Worm (Caenorhabditis elegans) whole organism, late embryonic: Measurements from ENCODE around the gene nhr-79.

Source experiments
- C08G9.2 ChIP-seq: sonication (generic microtip); optimal IDR thresholded peaks from 2 replicates; lab custom pipeline; 2016; ENCODE audit warnings: mild to moderate bottlenecking, missing genetic modification characterization, moderate library complexity, missing compliant biosample characterization
- K02D7.2 ChIP-seq: sonication (generic microtip); optimal IDR thresholded peaks from 2 replicates; lab custom pipeline; 2017; ENCODE audit warnings: mild to moderate bottlenecking, missing genetic modification characterization, missing compliant biosample characterization
- Y22D7AL.16 ChIP-seq: sonication (generic microtip); optimal IDR thresholded peaks from 2 replicates; lab custom pipeline; 2016; ENCODE audit warnings: missing genetic modification characterization, missing compliant biosample characterization
- ahr-1 ChIP-seq: sonication (generic microtip); optimal IDR thresholded peaks from 2 replicates; lab custom pipeline; 2016; ENCODE audit warnings: missing genetic modification characterization, missing compliant biosample characterization
- ama-1 ChIP-seq: fragments of 150-350 bp; optimal IDR thresholded peaks from 2 replicates; lab custom pipeline; 2014
- ceh-19 ChIP-seq: fragments of 200-800 bp; sonication (Bioruptor generic); optimal IDR thresholded peaks from 2 replicates; lab custom pipeline; 2018; ENCODE audit warnings: mild to moderate bottlenecking, missing genetic modification characterization, missing compliant biosample characterization
- ceh-2 ChIP-seq: sonication (generic microtip); optimal IDR thresholded peaks from 2 replicates; lab custom pipeline; 2016; ENCODE audit warnings: missing genotype, missing genetic modification characterization, missing compliant biosample characterization
- ceh-24 ChIP-seq: sonication (generic microtip); optimal IDR thresholded peaks from 2 replicates; lab custom pipeline; 2016; ENCODE audit warnings: mild to moderate bottlenecking, missing genetic modification characterization, missing compliant biosample characterization
- ceh-30 ChIP-seq: fragments of 150-350 bp; optimal IDR thresholded peaks from 2 replicates; lab custom pipeline; 2014; ENCODE audit warnings: missing biosample characterization, missing genetic modification characterization
- ceh-31 ChIP-seq: sonication (generic microtip); optimal IDR thresholded peaks from 2 replicates; lab custom pipeline; 2016; ENCODE audit warnings: missing genetic modification characterization, missing compliant biosample characterization
- ceh-48 ChIP-seq: sonication (generic microtip); optimal IDR thresholded peaks from 2 replicates; lab custom pipeline; 2016; ENCODE audit warnings: missing genetic modification characterization, inconsistent platforms, missing compliant biosample characterization
- dve-1 ChIP-seq: sonication (generic microtip); optimal IDR thresholded peaks from 2 replicates; lab custom pipeline; 2017; ENCODE audit warnings: antibody characterized with exemption, mild to moderate bottlenecking, missing genetic modification characterization, missing compliant biosample characterization
- elt-2 ChIP-seq: sonication (generic microtip); optimal IDR thresholded peaks from 2 replicates; lab custom pipeline; 2016; ENCODE audit warnings: missing genetic modification reagents, missing genetic modification characterization, missing compliant biosample characterization
- fkh-6 ChIP-seq: sonication (generic microtip); optimal IDR thresholded peaks from 2 replicates; lab custom pipeline; 2016; ENCODE audit warnings: missing genetic modification characterization, missing compliant biosample characterization
- gmeb-2 ChIP-seq: sonication (generic microtip); optimal IDR thresholded peaks from 2 replicates; lab custom pipeline; 2016; ENCODE audit warnings: missing genetic modification characterization, inconsistent platforms, missing compliant biosample characterization
- hlh-6 ChIP-seq: sonication (generic microtip); optimal IDR thresholded peaks from 2 replicates; lab custom pipeline; 2016; ENCODE audit warnings: missing genotype, missing genetic modification characterization, missing compliant biosample characterization
- hlh-8 ChIP-seq: sonication (generic microtip); optimal IDR thresholded peaks from 2 replicates; lab custom pipeline; 2016; ENCODE audit warnings: missing genotype, missing genetic modification characterization, missing compliant biosample characterization
- lin-11 ChIP-seq: fragments of 200-800 bp; sonication (Bioruptor generic); optimal IDR thresholded peaks from 2 replicates; lab custom pipeline; 2018; ENCODE audit warnings: mild to moderate bottlenecking, missing genetic modification characterization, missing compliant biosample characterization
- madf-2 ChIP-seq: sonication (generic microtip); optimal IDR thresholded peaks from 2 replicates; lab custom pipeline; 2017; ENCODE audit warnings: missing genetic modification characterization, missing compliant biosample characterization
- mec-3 ChIP-seq: sonication (generic microtip); optimal IDR thresholded peaks from 2 replicates; lab custom pipeline; 2016; ENCODE audit warnings: borderline replicate concordance, missing genetic modification characterization, missing compliant biosample characterization
- nfya-1 ChIP-seq: sonication (generic microtip); optimal IDR thresholded peaks from 2 replicates; lab custom pipeline; 2017; ENCODE audit warnings: missing genetic modification characterization, mild to moderate bottlenecking, missing compliant biosample characterization, antibody characterized with exemption, moderate library complexity
- nhr-11 ChIP-seq: fragments of 150-350 bp; optimal IDR thresholded peaks from 2 replicates; lab custom pipeline; 2014; ENCODE audit warnings: missing biosample characterization, missing genetic modification characterization
- nhr-232 ChIP-seq: sonication (generic microtip); optimal IDR thresholded peaks from 2 replicates; lab custom pipeline; 2016; ENCODE audit warnings: missing genetic modification characterization, missing compliant biosample characterization
- odd-2 ChIP-seq: sonication (generic microtip); optimal IDR thresholded peaks from 2 replicates; lab custom pipeline; 2017; ENCODE audit warnings: antibody characterized with exemption, mild to moderate bottlenecking, missing genetic modification characterization, missing compliant biosample characterization
- pag-3 ChIP-seq: sonication (generic microtip); optimal IDR thresholded peaks from 2 replicates; lab custom pipeline; 2016; ENCODE audit warnings: missing compliant biosample characterization, missing genetic modification characterization, borderline replicate concordance
- pax-1 ChIP-seq: fragments of 150-350 bp; optimal IDR thresholded peaks from 2 replicates; lab custom pipeline; 2014; ENCODE audit warnings: missing biosample characterization, missing genetic modification characterization
- pha-4 ChIP-seq: fragments of 150-350 bp; optimal IDR thresholded peaks from 2 replicates; lab custom pipeline; 2018; ENCODE audit warnings: missing biosample characterization, missing genetic modification reagents, missing genetic modification characterization
- pros-1 ChIP-seq: fragments of 150-350 bp; optimal IDR thresholded peaks from 2 replicates; lab custom pipeline; 2014; ENCODE audit warnings: missing biosample characterization, missing genetic modification reagents, missing genetic modification characterization
- ref-2 ChIP-seq: sonication (generic microtip); optimal IDR thresholded peaks from 2 replicates; lab custom pipeline; 2016; ENCODE audit warnings: missing genetic modification characterization, missing compliant biosample characterization
- rnt-1 ChIP-seq: sonication (generic microtip); optimal IDR thresholded peaks from 2 replicates; lab custom pipeline; 2016; ENCODE audit warnings: missing genetic modification characterization, missing compliant biosample characterization
- sdc-2 ChIP-seq: sonication (generic microtip); optimal IDR thresholded peaks from 2 replicates; lab custom pipeline; 2016; ENCODE audit warnings: missing genotype, missing genetic modification characterization, missing compliant biosample characterization
- sox-2 ChIP-seq: fragments of 200-800 bp; sonication (Bioruptor generic); IDR thresholded peaks from 2 replicates; pipeline ENCODE4 v1.3.6; 2022; ENCODE audit warnings: missing genetic modification reagents, missing genetic modification characterization, missing compliant biosample characterization
- syd-9 ChIP-seq: sonication (generic microtip); optimal IDR thresholded peaks from 2 replicates; lab custom pipeline; 2016; ENCODE audit warnings: mild to moderate bottlenecking, missing genetic modification characterization, moderate library complexity, missing compliant biosample characterization
- tbx-7 ChIP-seq: sonication (generic microtip); optimal IDR thresholded peaks from 2 replicates; lab custom pipeline; 2016; ENCODE audit warnings: missing genotype, missing genetic modification characterization, missing compliant biosample characterization
- ttx-3 ChIP-seq: sonication (generic microtip); optimal IDR thresholded peaks from 2 replicates; lab custom pipeline; 2016; ENCODE audit warnings: missing genetic modification reagents, missing genetic modification characterization, missing compliant biosample characterization
- unc-3 ChIP-seq, 2 experiments: fragments of 200-800 bp in 1 of 2; sonication (Bioruptor generic) in 1 of 2; sonication (generic microtip) in 1 of 2; conservative IDR thresholded peaks in 1 of 2; optimal IDR thresholded peaks in 1 of 2; 2 replicates each; pipeline versions ENCODE4 v1.3.6 to Lab custom; 2016 to 2022; ENCODE audit warnings: missing compliant biosample characterization in 2 of 2, missing genetic modification characterization in 2 of 2, missing genetic modification reagents in 1 of 2
- unc-42 ChIP-seq: sonication (generic microtip); optimal IDR thresholded peaks from 2 replicates; lab custom pipeline; 2016; ENCODE audit warnings: missing genotype, missing genetic modification characterization, missing compliant biosample characterization
- unc-86 ChIP-seq: sonication (generic microtip); optimal IDR thresholded peaks from 2 replicates; lab custom pipeline; 2016; ENCODE audit warnings: missing genetic modification characterization, missing compliant biosample characterization
- ztf-16 ChIP-seq: sonication (generic microtip); optimal IDR thresholded peaks from 2 replicates; lab custom pipeline; 2017; ENCODE audit warnings: missing genetic modification characterization, missing compliant biosample characterization

nhr-79 gene

ce11 chrV:19240129-19240528 is 28.4 kb upstream of the nhr-79 start, which contains the start of the genes fbxb-115 and fbxb-1:
TSS of gene fbxb-115 (minus strand) at chrV:19240229.
TSS of gene fbxb-1 (plus strand) at chrV:19240354.
- TF ChIP-seq syd-9 (tag; lab: Kevin White, UChicago) = no peak
- no peak for TF ChIP-seq fkh-6
- no peak for TF ChIP-seq pag-3 (tag; lab: Kevin White, UChicago)
- no peak for TF ChIP-seq lin-11 (tag; lab: Kevin White, UChicago)
- TF ChIP-seq ama-1 = no peak
- no peak for TF ChIP-seq nhr-232
- TF ChIP-seq pax-1 (tag; lab: Kevin White, UChicago) = no peak
- no peak for TF ChIP-seq odd-2 (tag; lab: Kevin White, UChicago)
- no peak for TF ChIP-seq ref-2 (tag; lab: Kevin White, UChicago)
- no peak for TF ChIP-seq unc-42
- TF ChIP-seq ceh-2 (tag; lab: Kevin White, UChicago) = no peak
- TF ChIP-seq ceh-24 (tag; lab: Kevin White, UChicago) = no peak
- no peak for TF ChIP-seq rnt-1 (tag; lab: Kevin White, UChicago)

- no peak for TF ChIP-seq nhr-232
- no peak for TF ChIP-seq unc-3 (GFP tag; conservative IDR thresholded peaks at IDR 0.05; lab: Robert Waterston, UW)
- no peak for TF ChIP-seq unc-3 (tag; optimal IDR thresholded peaks at IDR 0.05; lab: Kevin White, UChicago)
- no peak for TF ChIP-seq ceh-19 (GFP tag; lab: Kevin White, UChicago)
- no peak for TF ChIP-seq gmeb-2 (tag; lab: Kevin White, UChicago)
- TF ChIP-seq ttx-3 = no peak
- TF ChIP-seq elt-2 (tag; lab: Kevin White, UChicago) = no peak
- TF ChIP-seq, all 69 proteins: peak for 0
Observed at ce11 chrV:19237204-19237603, 25.5 kb upstream of the nhr-79 start, which contains the start of gene fbxb-2. TSS of gene fbxb-2 (minus strand) at chrV:19237304.

- TF ChIP-seq nfya-1 (no peak), unc-42 (no peak), ttx-3 (no peak), unc-3 (GFP tag; conservative IDR thresholded peaks at IDR 0.05; lab: Robert Waterston, UW) (no peak), unc-3 (tag; optimal IDR thresholded peaks at IDR 0.05; lab: Kevin White, UChicago) (no peak)
Observed at ce11 chrV:19233469-19233868, 21.8 kb upstream of the nhr-79 start, which contains the start of gene fbxb-116. TSS of gene fbxb-116 (plus strand) at chrV:19233769.

ce11 chrV:19231167-19231566 is 19.5 kb upstream of the nhr-79 start:
- TF ChIP-seq dve-1 = peak; percentile 91
- TF ChIP-seq odd-2 (tag; lab: Kevin White, UChicago) = no peak

- TF ChIP-seq pha-4 (tag; lab: Kevin White, UChicago) (no peak), madf-2 (tag; lab: Kevin White, UChicago) (no peak), lin-11 (tag; lab: Kevin White, UChicago) (no peak)
Observed at ce11 chrV:19230413-19230812, 18.7 kb upstream of the nhr-79 start, which contains the start of gene sqst-3. TSS of gene sqst-3 (plus strand) at chrV:19230782.

- TF ChIP-seq sox-2 (GFP tag; lab: Robert Waterston, UW) = no peak
- no peak for TF ChIP-seq tbx-7 (tag; lab: Kevin White, UChicago)
- TF ChIP-seq K02D7.2 (tag; lab: Kevin White, UChicago) = no peak
- no peak for TF ChIP-seq unc-86 (tag; lab: Kevin White, UChicago)
- TF ChIP-seq rnt-1 (tag; lab: Kevin White, UChicago) = no peak
- no peak for TF ChIP-seq ztf-16
- TF ChIP-seq ceh-48 (tag; lab: Kevin White, UChicago) = no peak
- TF ChIP-seq C08G9.2 = no peak
- no peak for TF ChIP-seq Y22D7AL.16 (tag; lab: Kevin White, UChicago)
- no peak for TF ChIP-seq nhr-11 (tag; lab: Kevin White, UChicago)
- no peak for TF ChIP-seq ceh-31 (tag; lab: Kevin White, UChicago)
- TF ChIP-seq hlh-8 (tag; lab: Kevin White, UChicago) = no peak
- no peak for TF ChIP-seq sdc-2 (tag; lab: Kevin White, UChicago)
- no peak for TF ChIP-seq ahr-1 (tag; lab: Kevin White, UChicago)
- no peak for TF ChIP-seq mec-3
- TF ChIP-seq ceh-30 = no peak
- TF ChIP-seq hlh-6 (tag; lab: Kevin White, UChicago) = no peak
- TF ChIP-seq ceh-24 (tag; lab: Kevin White, UChicago) = no peak
- TF ChIP-seq pros-1 = no peak
- TF ChIP-seq, all 69 proteins: peak for 0
Observed at ce11 chrV:19217675-19218074, 6.0 kb upstream of the nhr-79 start, which contains the start of gene oac-49. TSS of gene oac-49 (plus strand) at chrV:19217975.
